Worm (Caenorhabditis elegans) whole organism, mixed stage, embryonic: Measurements from ENCODE around the gene F56D1.1.

ENCODE experiments used
- M03D4.4 ChIP-seq: sonication (generic microtip); optimal IDR thresholded peaks from 2 replicates; lab custom pipeline; 2017; ENCODE audit warnings: mild to moderate bottlenecking, missing genetic modification characterization, missing compliant biosample characterization
- bed-3 ChIP-seq: fragments of 200-800 bp; sonication (Bioruptor generic); optimal IDR thresholded peaks from 3 replicates; lab custom pipeline; 2018; ENCODE audit warnings: mild to moderate bottlenecking, missing genetic modification characterization, moderate library complexity, missing compliant biosample characterization
- blmp-1 ChIP-seq: fragments of 150-350 bp; optimal IDR thresholded peaks from 2 replicates; lab custom pipeline; 2014; ENCODE audit warnings: missing biosample characterization, missing genetic modification characterization
- ceh-39 ChIP-seq: fragments of 150-350 bp; optimal IDR thresholded peaks from 2 replicates; lab custom pipeline; 2014; ENCODE audit warnings: missing biosample characterization, missing genetic modification characterization
- ceh-43 ChIP-seq: fragments of 200-800 bp; sonication (Bioruptor generic); optimal IDR thresholded peaks from 2 replicates; lab custom pipeline; 2018; ENCODE audit warnings: mild to moderate bottlenecking, missing genetic modification characterization, moderate library complexity, missing compliant biosample characterization
- ceh-83 ChIP-seq: fragments of 200-800 bp; sonication (Bioruptor generic); optimal IDR thresholded peaks from 2 replicates; lab custom pipeline; 2018; ENCODE audit warnings: mild to moderate bottlenecking, missing genetic modification characterization, missing compliant biosample characterization
- ces-1 ChIP-seq: fragments of 150-350 bp; optimal IDR thresholded peaks from 2 replicates; lab custom pipeline; 2014; ENCODE audit warnings: missing biosample characterization, missing genetic modification reagents, missing genetic modification characterization
- cnd-1 ChIP-seq: fragments of 200-800 bp; sonication (Bioruptor generic); optimal IDR thresholded peaks from 2 replicates; lab custom pipeline; 2018; ENCODE audit warnings: mild to moderate bottlenecking, missing genetic modification characterization, missing compliant biosample characterization
- drap-1 ChIP-seq: fragments of 200-800 bp; sonication (Bioruptor generic); optimal IDR thresholded peaks from 3 replicates; lab custom pipeline; 2018; ENCODE audit warnings: mild to moderate bottlenecking, missing genetic modification characterization, missing compliant biosample characterization
- elt-1 ChIP-seq: sonication (generic microtip); optimal IDR thresholded peaks from 2 replicates; lab custom pipeline; 2017; ENCODE audit warnings: missing genetic modification characterization, mild to moderate bottlenecking, missing compliant biosample characterization, antibody characterized with exemption, moderate library complexity, borderline replicate concordance; ENCODE audit not compliant: insufficient read depth
- elt-3 ChIP-seq: fragments of 150-350 bp; optimal IDR thresholded peaks from 2 replicates; lab custom pipeline; 2014; ENCODE audit warnings: missing biosample characterization, missing genetic modification characterization
- flh-1 ChIP-seq: fragments of 200-800 bp; sonication (Bioruptor generic); optimal IDR thresholded peaks from 2 replicates; lab custom pipeline; 2018; ENCODE audit warnings: mild to moderate bottlenecking, missing genetic modification characterization, moderate library complexity, missing compliant biosample characterization
- ham-2 ChIP-seq: fragments of 200-800 bp; sonication (Bioruptor generic); optimal IDR thresholded peaks from 2 replicates; lab custom pipeline; 2018; ENCODE audit warnings: mild to moderate bottlenecking, missing genetic modification characterization, missing compliant biosample characterization
- lin-13 ChIP-seq: fragments of 150-350 bp; optimal IDR thresholded peaks from 2 replicates; lab custom pipeline; 2014; ENCODE audit warnings: missing biosample characterization, missing genetic modification characterization
- lin-32 ChIP-seq: fragments of 200-800 bp; sonication (Bioruptor generic); optimal IDR thresholded peaks from 2 replicates; lab custom pipeline; 2018; ENCODE audit warnings: mild to moderate bottlenecking, missing genetic modification characterization, missing compliant biosample characterization
- lsy-2 ChIP-seq: fragments of 150-350 bp; optimal IDR thresholded peaks from 2 replicates; lab custom pipeline; 2014; ENCODE audit warnings: missing biosample characterization, missing genetic modification characterization
- mep-1 ChIP-seq: fragments of 150-350 bp; optimal IDR thresholded peaks from 2 replicates; lab custom pipeline; 2017; ENCODE audit warnings: missing biosample characterization, missing genetic modification reagents, missing genetic modification characterization, inconsistent platforms
- mls-2 ChIP-seq: sonication (generic microtip); optimal IDR thresholded peaks from 2 replicates; lab custom pipeline; 2016; ENCODE audit warnings: mild to moderate bottlenecking, missing genetic modification characterization, moderate library complexity, missing compliant biosample characterization
- nhr-12 ChIP-seq: fragments of 150-350 bp; optimal IDR thresholded peaks from 2 replicates; lab custom pipeline; 2014; ENCODE audit warnings: missing biosample characterization, missing genetic modification characterization
- nhr-237 ChIP-seq: fragments of 150-350 bp; optimal IDR thresholded peaks from 2 replicates; lab custom pipeline; 2014; ENCODE audit warnings: missing biosample characterization, missing genetic modification characterization
- nhr-28 ChIP-seq: fragments of 150-350 bp; optimal IDR thresholded peaks from 2 replicates; lab custom pipeline; 2014; ENCODE audit warnings: missing biosample characterization, missing genetic modification characterization
- pha-4 ChIP-seq: fragments of 150-350 bp; optimal IDR thresholded peaks from 2 replicates; lab custom pipeline; 2018; ENCODE audit warnings: missing biosample characterization, missing genetic modification reagents, missing genetic modification characterization
- sem-2 ChIP-seq: fragments of 200-800 bp; sonication (Bioruptor generic); optimal IDR thresholded peaks from 2 replicates; lab custom pipeline; 2018; ENCODE audit warnings: mild to moderate bottlenecking, missing genetic modification characterization, missing compliant biosample characterization
- snpc-4 ChIP-seq: fragments of 150-350 bp; optimal IDR thresholded peaks from 2 replicates; lab custom pipeline; 2014; ENCODE audit warnings: missing biosample characterization, missing genetic modification characterization
- sptf-1 ChIP-seq: sonication (generic microtip); optimal IDR thresholded peaks from 2 replicates; lab custom pipeline; 2017; ENCODE audit warnings: mild to moderate bottlenecking, missing genetic modification characterization, moderate library complexity, missing compliant biosample characterization
- tbx-8 ChIP-seq: fragments of 200-800 bp; sonication (Bioruptor generic); optimal IDR thresholded peaks from 2 replicates; lab custom pipeline; 2018; ENCODE audit warnings: mild to moderate bottlenecking, missing genetic modification characterization, moderate library complexity, missing compliant biosample characterization
- unc-120 ChIP-seq: sonication (generic microtip); optimal IDR thresholded peaks from 2 replicates; lab custom pipeline; 2017; ENCODE audit warnings: missing genetic modification characterization, missing compliant biosample characterization; ENCODE audit not compliant: poor library complexity, severe bottlenecking
- unc-39 ChIP-seq: fragments of 150-350 bp; optimal IDR thresholded peaks from 2 replicates; lab custom pipeline; 2014; ENCODE audit warnings: missing biosample characterization, missing genetic modification characterization
- unc-62 ChIP-seq: fragments of 150-350 bp; optimal IDR thresholded peaks from 2 replicates; lab custom pipeline; 2014; ENCODE audit warnings: missing biosample characterization, missing genetic modification reagents, missing genetic modification characterization
- zip-8 ChIP-seq: fragments of 150-350 bp; optimal IDR thresholded peaks from 2 replicates; lab custom pipeline; 2014; ENCODE audit warnings: missing biosample characterization, missing genetic modification characterization

The F56D1.1 gene

DNA sequence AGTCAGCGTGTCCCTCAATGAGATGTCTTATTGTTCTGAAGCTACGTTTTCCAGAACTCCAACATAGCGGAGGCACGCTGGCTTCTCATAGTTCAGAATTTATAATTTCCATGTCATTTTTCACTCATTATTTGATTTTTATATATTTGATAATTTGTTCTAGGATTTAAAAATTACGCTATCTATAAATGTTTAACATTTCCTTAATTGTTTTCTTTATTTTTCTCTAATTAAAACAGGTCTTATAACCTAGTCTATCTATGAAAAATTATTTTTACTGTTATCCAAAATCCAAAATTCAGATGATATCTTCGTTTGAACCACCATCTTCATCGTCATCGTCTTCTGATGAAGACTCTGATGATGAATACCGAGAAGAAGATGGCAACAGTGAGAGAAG is at the start of gene F56D1.1:
F56D1.1 (plus strand) TSS at position 301 of the 400 bp plus-strand sequence.
- TF ChIP-seq mls-2 (tag; lab: Kevin White, UChicago) (no peak), elt-1 (no peak), lin-32 (GFP tag; lab: Kevin White, UChicago) (no peak), unc-39 (tag; lab: Kevin White, UChicago) (no peak), nhr-28 (tag; lab: Kevin White, UChicago) (no peak), ceh-39 (tag; lab: Kevin White, UChicago) (no peak), flh-1 (GFP tag; lab: Kevin White, UChicago) (no peak), nhr-12 (tag; lab: Kevin White, UChicago) (no peak), lsy-2 (no peak), unc-120 (tag; lab: Kevin White, UChicago) (no peak), pha-4 (tag; lab: Kevin White, UChicago) (no peak), nhr-237 (tag; lab: Kevin White, UChicago) (no peak), snpc-4 (no peak), blmp-1 (tag; lab: Kevin White, UChicago) (no peak)
- TF ChIP-seq, all 35 proteins: peak for 0

DNA sequence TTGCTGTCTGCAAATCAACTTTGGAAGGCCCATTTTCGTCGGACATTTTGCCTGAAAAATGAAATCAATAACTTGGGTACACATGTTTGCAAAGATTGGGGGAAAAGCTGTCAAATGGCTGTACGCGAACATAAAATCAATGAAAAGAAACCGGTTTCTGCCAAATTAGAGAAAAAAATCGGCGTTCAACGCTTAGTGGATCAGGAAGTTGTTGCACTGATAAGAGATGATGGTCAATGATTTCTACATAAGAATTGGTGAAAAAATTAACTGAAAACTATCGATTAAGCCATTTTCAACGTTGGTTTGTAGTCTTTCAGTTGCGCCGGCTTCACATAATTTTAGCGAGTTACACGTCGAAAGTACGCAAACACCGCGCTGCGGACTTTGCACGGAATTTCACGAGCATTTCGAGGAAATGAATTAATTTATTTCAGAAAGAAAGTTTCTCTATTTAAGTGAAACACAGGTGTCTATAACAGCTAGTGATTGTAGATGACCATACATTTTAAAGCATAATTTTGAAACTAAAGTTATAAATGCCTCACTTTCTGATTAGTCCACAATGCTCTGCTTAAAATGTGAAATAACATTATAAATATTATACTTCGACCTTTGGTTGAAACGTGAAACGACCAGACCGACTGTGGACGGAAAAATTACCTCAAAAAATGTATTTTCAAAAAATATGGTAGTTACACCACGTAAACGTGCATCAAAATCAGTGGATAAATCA is 48.7 kb upstream of the F56D1.1 start, which contains the start of the genes F07F6.4 and F07F6.2:
F07F6.4 (minus strand) TSS at position 51 of the 736 bp plus-strand sequence.
F07F6.2 (plus strand) TSS at position 686 of the 736 bp plus-strand sequence.
- peak; percentile 7 for TF ChIP-seq mep-1
- TF ChIP-seq ham-2 = peak; percentile 0
- TF ChIP-seq cnd-1 (tag; lab: Kevin White, UChicago) = no peak
- TF ChIP-seq drap-1 (GFP tag; lab: Kevin White, UChicago) = no peak
- peak; percentile 19 for TF ChIP-seq ceh-83
- TF ChIP-seq nhr-28 (tag; lab: Kevin White, UChicago) = no peak
- no peak for TF ChIP-seq blmp-1 (tag; lab: Kevin White, UChicago)

DNA sequence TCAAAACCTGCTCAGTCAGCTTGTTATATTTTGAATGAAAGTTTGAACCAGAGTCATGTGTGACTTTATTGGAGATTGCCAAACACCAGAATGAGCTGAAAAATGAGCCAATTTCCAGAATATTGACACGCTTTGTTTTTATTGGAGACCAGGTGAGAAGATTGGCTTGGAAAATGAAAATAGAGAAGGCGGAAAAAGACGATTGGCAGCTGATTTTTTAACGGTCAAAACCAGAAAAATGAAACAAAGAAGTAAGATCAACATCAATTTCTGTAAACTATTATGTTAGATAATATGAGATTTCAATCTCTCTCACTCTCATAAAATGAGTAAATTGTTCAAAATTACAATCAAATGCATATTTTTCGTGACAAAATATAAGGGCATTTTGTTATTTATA is 45.3 kb upstream of the F56D1.1 start, which contains the start of gene srx-114:
srx-114 (minus strand) TSS at position 101 of the 400 bp plus-strand sequence.
- no peak for TF ChIP-seq unc-62
- no peak for TF ChIP-seq sem-2
- no peak for TF ChIP-seq flh-1 (GFP tag; lab: Kevin White, UChicago)
- no peak for TF ChIP-seq lsy-2
- TF ChIP-seq zip-8 = no peak
- no peak for TF ChIP-seq nhr-237 (tag; lab: Kevin White, UChicago)
- no peak for TF ChIP-seq unc-120 (tag; lab: Kevin White, UChicago)
- no peak for TF ChIP-seq ceh-83
- no peak for TF ChIP-seq pha-4 (tag; lab: Kevin White, UChicago)
- no peak for TF ChIP-seq bed-3 (GFP tag; lab: Kevin White, UChicago)
- no peak for TF ChIP-seq ceh-43 (GFP tag; lab: Kevin White, UChicago)
- no peak for TF ChIP-seq nhr-12 (tag; lab: Kevin White, UChicago)

ce11 chrII:5436833-5437232 is 41.6 kb upstream of the F56D1.1 start, which contains the start of gene dct-5:
Gene dct-5, minus strand, starts transcription at chrII:5436933.
- TF ChIP-seq unc-39 (tag; lab: Kevin White, UChicago) = no peak
- no peak for TF ChIP-seq nhr-237 (tag; lab: Kevin White, UChicago)
- no peak for TF ChIP-seq zip-8
- TF ChIP-seq elt-1 = no peak
- TF ChIP-seq sptf-1 (tag; lab: Kevin White, UChicago) = no peak
- no peak for TF ChIP-seq unc-120 (tag; lab: Kevin White, UChicago)
- no peak for TF ChIP-seq ces-1 (GFP tag; lab: Kevin White, UChicago)
- TF ChIP-seq ceh-83 = no peak
- no peak for TF ChIP-seq elt-3 (tag; lab: Kevin White, UChicago)
- TF ChIP-seq tbx-8 (GFP tag; lab: Kevin White, UChicago) = no peak
- no peak for TF ChIP-seq M03D4.4 (tag; lab: Kevin White, UChicago)
- TF ChIP-seq ceh-39 (tag; lab: Kevin White, UChicago) = no peak
- TF ChIP-seq ham-2 = no peak
- no peak for TF ChIP-seq lin-32 (GFP tag; lab: Kevin White, UChicago)
- no peak for TF ChIP-seq nhr-12 (tag; lab: Kevin White, UChicago)
- TF ChIP-seq unc-62 = no peak
- no peak for TF ChIP-seq sem-2
- no peak for TF ChIP-seq bed-3 (GFP tag; lab: Kevin White, UChicago)

ce11 chrII:5437586-5437985 is 40.8 kb upstream of the F56D1.1 start, which contains the start of gene F07F6.1:
Gene F07F6.1, plus strand, starts transcription at chrII:5437886.
- TF ChIP-seq nhr-12 (tag; lab: Kevin White, UChicago) = no peak
- TF ChIP-seq nhr-237 (tag; lab: Kevin White, UChicago) = no peak
- TF ChIP-seq elt-3 (tag; lab: Kevin White, UChicago) = no peak
- no peak for TF ChIP-seq blmp-1 (tag; lab: Kevin White, UChicago)
- no peak for TF ChIP-seq zip-8
- no peak for TF ChIP-seq ces-1 (GFP tag; lab: Kevin White, UChicago)
- no peak for TF ChIP-seq elt-1
- TF ChIP-seq ceh-39 (tag; lab: Kevin White, UChicago) = no peak
- TF ChIP-seq mep-1 = no peak
- no peak for TF ChIP-seq unc-62
- TF ChIP-seq lin-13 = no peak
- no peak for TF ChIP-seq sptf-1 (tag; lab: Kevin White, UChicago)
